Worm (Caenorhabditis elegans): ENCODE results near the gene C28A5.1.
"Not testable (repeated sequence)": the region's sequence is repeated elsewhere in the genome, so short reads cannot be mapped to it uniquely, and the experiment has no call there.

C28A5.1 gene

DNA sequence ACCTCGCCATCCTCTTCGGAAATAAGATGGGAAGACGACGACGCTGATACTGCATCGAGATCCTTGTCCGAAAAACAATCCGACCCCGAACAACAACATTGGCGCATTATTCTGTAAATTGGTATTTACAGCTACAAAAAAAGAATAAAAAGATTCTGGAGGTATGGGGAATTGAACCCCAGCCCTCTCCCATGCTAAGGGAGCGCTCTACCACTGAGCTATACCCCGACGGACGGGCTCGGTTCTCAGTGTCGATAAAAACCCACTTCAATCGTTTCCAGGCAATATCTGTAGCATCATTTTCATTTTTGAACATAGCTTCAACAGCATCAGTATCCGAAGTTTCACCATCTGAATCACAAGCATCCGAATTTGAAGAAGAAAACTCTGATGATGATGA lies 5.3 kb downstream of the C28A5.1 start (continued):
- TF ChIP-seq lsl-1 (GFP tag; optimal IDR thresholded peaks at IDR 0.05) (peak; percentile 26), lin-35 (GFP tag; optimal IDR thresholded peaks at IDR 0.05) (no peak), zim-3 (tag; optimal IDR thresholded peaks at IDR 0.05) (peak; percentile 46), repo-1 (tag; optimal IDR thresholded peaks at IDR 0.05) (no peak), akir-1 (GFP tag; optimal IDR thresholded peaks at IDR 0.05) (no peak), ceh-40 (GFP tag; IDR thresholded peaks at IDR 0.05) (no peak), T07F8.4 (tag; optimal IDR thresholded peaks at IDR 0.05) (no peak), dox-1 (GFP tag; IDR thresholded peaks at IDR 0.05) (peak; percentile 77), ztf-18 (tag; optimal IDR thresholded peaks at IDR 0.05) (peak; percentile 41), hlh-12 (tag; optimal IDR thresholded peaks at IDR 0.05) (no peak)

DNA sequence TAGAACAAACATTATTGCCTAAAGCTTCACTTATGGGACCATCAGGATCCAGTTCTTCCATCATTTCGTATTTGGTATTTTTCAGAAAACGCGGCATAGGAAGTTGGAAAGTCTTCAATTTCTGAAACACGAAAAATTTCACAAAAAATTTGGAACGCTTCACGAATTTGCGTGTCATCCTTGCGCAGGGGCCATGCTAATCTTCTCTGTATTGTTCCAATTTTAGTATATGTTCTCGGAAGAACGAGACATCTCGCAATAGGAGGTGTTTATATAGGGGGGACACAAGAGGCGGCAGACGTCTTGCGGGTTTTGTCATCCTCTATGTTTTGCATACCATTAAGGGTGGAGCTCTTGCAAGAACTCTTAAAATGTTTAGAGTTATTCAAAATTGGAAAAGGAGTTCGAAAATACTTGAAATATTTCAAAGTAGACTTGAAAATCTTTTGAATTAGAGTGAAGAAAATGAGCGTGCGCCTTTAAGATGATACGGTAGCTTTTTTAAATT lies 7.4 kb downstream of the C28A5.1 start:
- TF ChIP-seq him-1 (tag; optimal IDR thresholded peaks at IDR 0.05) (peak; percentile 59), nhr-90 (tag; optimal IDR thresholded peaks at IDR 0.05) (peak; percentile 33), K11D2.4 (GFP tag; IDR thresholded peaks at IDR 0.05) (peak; percentile 32; the same call in 1 of the 2 replicates), cebp-2 (GFP tag; IDR thresholded peaks at IDR 0.05) (peak; percentile 82; the same call in 1 of the 2 replicates), pbrm-1 (GFP tag; IDR thresholded peaks at IDR 0.05) (peak; percentile 81; the same call in 1 of the 2 replicates), T07F8.4 (tag; optimal IDR thresholded peaks at IDR 0.05) (peak; percentile 30), snpc-4 (GFP tag; optimal IDR thresholded peaks at IDR 0.05) (peak; percentile 66), snpc-4 (tag; optimal IDR thresholded peaks at IDR 0.05) (peak; percentile 85 to 99 (median 92)), F33H1.4 (GFP tag; IDR thresholded peaks at IDR 0.05) (peak; percentile 61), madf-3 (GFP tag; IDR thresholded peaks at IDR 0.05) (peak; percentile 73; the same call in 1 of the 2 replicates), hmg-1.2 (GFP tag; IDR thresholded peaks at IDR 0.05) (peak; percentile 97), ztf-18 (tag; optimal IDR thresholded peaks at IDR 0.05) (peak; percentile 23), ztf-25 (GFP tag; IDR thresholded peaks at IDR 0.05) (peak; percentile 63; the same call in 1 of the 2 replicates), die-1 (tag; optimal IDR thresholded peaks at IDR 0.05) (peak; percentile 58), nfya-2 (GFP tag; IDR thresholded peaks at IDR 0.05) (0 out of 2 replicates have a peak, but pooled peaks have one; percentile 44), Y67H2A.10 (GFP tag; conservative IDR thresholded peaks at IDR 0.05) (0 out of 2 replicates have a peak, but pooled peaks have one; percentile 17), Y95B8A.8 (GFP tag; IDR thresholded peaks at IDR 0.05) (0 out of 2 replicates have a peak, but pooled peaks have one; percentile 49), tbp1 (GFP tag; optimal IDR thresholded peaks at IDR 0.05) (peak; percentile 79), dox-1 (GFP tag; IDR thresholded peaks at IDR 0.05) (peak; percentile 80), egl-18 (GFP tag; IDR thresholded peaks at IDR 0.05) (peak; percentile 68; the same call in 1 of the 2 replicates), madf-6 (GFP tag; IDR thresholded peaks at IDR 0.05) (peak; percentile 95), nfyb-1 (GFP tag; IDR thresholded peaks at IDR 0.05) (peak; percentile 90), B0261.1 (tag; optimal IDR thresholded peaks at IDR 0.05) (peak; percentile 63), attf-3 (GFP tag; conservative IDR thresholded peaks at IDR 0.05) (0 out of 2 replicates have a peak, but pooled peaks have one; percentile 21), lsl-1 (GFP tag; optimal IDR thresholded peaks at IDR 0.05) (peak; percentile 75), cebp-1 (tag; optimal IDR thresholded peaks at IDR 0.05) (peak; percentile 44), rcor-1 (GFP tag; IDR thresholded peaks at IDR 0.05) (peak; percentile 81), hmg-20 (GFP tag; IDR thresholded peaks at IDR 0.05) (peak; percentile 71; the same call in 1 of the 2 replicates), madf-8 (GFP tag; conservative IDR thresholded peaks at IDR 0.05) (peak; percentile 90), D2030.7 (GFP tag; IDR thresholded peaks at IDR 0.05) (peak; percentile 66), C17E4.6 (GFP tag; IDR thresholded peaks at IDR 0.05) (peak; percentile 70; the same call in 1 of the 2 replicates), rec-8 (tag; optimal IDR thresholded peaks at IDR 0.05) (peak in 1 of 2 experiments; percentile 34), C06A6.2 (GFP tag; conservative IDR thresholded peaks at IDR 0.05) (peak; percentile 59), snpc-1.1 (tag; optimal IDR thresholded peaks at IDR 0.05; ENCODE audit: insufficient read depth) (peak; percentile 85), athp-1 (tag; optimal IDR thresholded peaks at IDR 0.05) (peak; percentile 2), xnd-1 (tag; optimal IDR thresholded peaks at IDR 0.05) (peak; percentile 71), ceh-91 (GFP tag; IDR thresholded peaks at IDR 0.05) (peak; percentile 45; the same call in 1 of the 2 replicates), ceh-100 (GFP tag; IDR thresholded peaks at IDR 0.05) (peak; percentile 63)
- not testable (repeated sequence) for TF ChIP-seq cebp-1 (GFP tag; IDR thresholded peaks at IDR 0.05)
